Fruit fly (Drosophila melanogaster) whole organism, adult: Measurements from ENCODE around the gene CG5515.
A peak's percentile ranks its signal among the peaks of the same experiment; 100 is the strongest.

Experiments used
- CG11617 ChIP-seq: fragments of 200-800 bp; sonication (Bioruptor generic); optimal IDR thresholded peaks from 2 replicates; lab custom pipeline; 2017; ENCODE audit warnings: mild to moderate bottlenecking, missing biosample characterization, missing genetic modification reagents, missing genetic modification characterization
- CG12768 ChIP-seq: fragments of 200-800 bp; sonication (Bioruptor generic); optimal IDR thresholded peaks from 2 replicates; lab custom pipeline; 2017; ENCODE audit warnings: missing biosample characterization, missing genetic modification characterization, mild to moderate bottlenecking, moderate library complexity, missing genetic modification reagents
- CG14711 ChIP-seq: fragments of 200-800 bp; sonication (Bioruptor generic); optimal IDR thresholded peaks from 2 replicates; lab custom pipeline; 2018; ENCODE audit warnings: missing biosample characterization, mild to moderate bottlenecking, missing genetic modification characterization, moderate library complexity
- CG1620 ChIP-seq: fragments of 200-800 bp; sonication (Bioruptor generic); optimal IDR thresholded peaks from 2 replicates; lab custom pipeline; 2016; ENCODE audit warnings: missing biosample characterization, missing genetic modification characterization
- CG33017 ChIP-seq: fragments of 200-800 bp; sonication (Bioruptor generic); optimal IDR thresholded peaks from 2 replicates; lab custom pipeline; 2018; ENCODE audit warnings: missing biosample characterization, mild to moderate bottlenecking, missing genetic modification characterization, moderate library complexity
- CG5204 ChIP-seq: fragments of 200-800 bp; sonication (Bioruptor generic); optimal IDR thresholded peaks from 2 replicates; lab custom pipeline; 2016; ENCODE audit warnings: missing biosample characterization, missing genetic modification characterization
- CG7101 ChIP-seq: fragments of 200-800 bp; sonication (Bioruptor generic); optimal IDR thresholded peaks from 2 replicates; lab custom pipeline; 2018; ENCODE audit warnings: missing biosample characterization, mild to moderate bottlenecking, missing genetic modification characterization, moderate library complexity
- Clk ChIP-seq: fragments of 200-800 bp; sonication (Bioruptor generic); optimal IDR thresholded peaks from 2 replicates; lab custom pipeline; 2017; ENCODE audit warnings: missing biosample characterization, missing genetic modification characterization
- Crg-1 ChIP-seq: fragments of 200-800 bp; sonication (Bioruptor generic); optimal IDR thresholded peaks from 2 replicates; lab custom pipeline; 2016; ENCODE audit warnings: missing biosample characterization, missing genetic modification characterization
- Hr96 ChIP-seq: fragments of 200-800 bp; sonication (Bioruptor generic); optimal IDR thresholded peaks from 2 replicates; lab custom pipeline; 2016; ENCODE audit warnings: missing biosample characterization, missing genetic modification characterization
- Mnt ChIP-seq: fragments of 200-800 bp; sonication (Bioruptor generic); optimal IDR thresholded peaks from 2 replicates; lab custom pipeline; 2016; ENCODE audit warnings: missing biosample characterization, mild to moderate bottlenecking, missing genetic modification characterization
- bab1 ChIP-seq: fragments of 200-800 bp; sonication (Bioruptor generic); optimal IDR thresholded peaks from 3 replicates; lab custom pipeline; 2019; ENCODE audit warnings: missing biosample characterization, mild to moderate bottlenecking, missing genetic modification characterization, moderate library complexity
- cic ChIP-seq: fragments of 200-800 bp; sonication (Bioruptor generic); optimal IDR thresholded peaks from 2 replicates; lab custom pipeline; 2017; ENCODE audit warnings: missing biosample characterization, mild to moderate bottlenecking, missing genetic modification characterization, moderate library complexity
- cnc ChIP-seq, 2 experiments: fragments of >200 bp; optimal IDR thresholded peaks; 2 replicates each; lab custom pipeline; 2017
- kay ChIP-seq: fragments of 200-800 bp; sonication (Bioruptor generic); peaks from one replicate; lab custom pipeline; 2016; ENCODE audit warnings: missing biosample characterization, missing genetic modification characterization, borderline replicate concordance
- ovo ChIP-seq: fragments of 200-800 bp; sonication (Bioruptor generic); optimal IDR thresholded peaks from 2 replicates; lab custom pipeline; 2016; ENCODE audit warnings: missing biosample characterization, missing genetic modification characterization
- pad ChIP-seq: fragments of 200-800 bp; sonication (Bioruptor generic); optimal IDR thresholded peaks from 3 replicates; lab custom pipeline; 2017; ENCODE audit warnings: missing biosample characterization, missing genetic modification characterization, mild to moderate bottlenecking, moderate library complexity, missing genetic modification reagents
- tj ChIP-seq: fragments of 200-800 bp; sonication (Bioruptor generic); optimal IDR thresholded peaks from 3 replicates; lab custom pipeline; 2017; ENCODE audit warnings: missing biosample characterization, mild to moderate bottlenecking, missing genetic modification characterization, moderate library complexity
- toe ChIP-seq: fragments of 200-800 bp; sonication (Bioruptor generic); optimal IDR thresholded peaks from 2 replicates; lab custom pipeline; 2016; ENCODE audit warnings: missing biosample characterization, missing genetic modification characterization

CG5515 gene

DNA sequence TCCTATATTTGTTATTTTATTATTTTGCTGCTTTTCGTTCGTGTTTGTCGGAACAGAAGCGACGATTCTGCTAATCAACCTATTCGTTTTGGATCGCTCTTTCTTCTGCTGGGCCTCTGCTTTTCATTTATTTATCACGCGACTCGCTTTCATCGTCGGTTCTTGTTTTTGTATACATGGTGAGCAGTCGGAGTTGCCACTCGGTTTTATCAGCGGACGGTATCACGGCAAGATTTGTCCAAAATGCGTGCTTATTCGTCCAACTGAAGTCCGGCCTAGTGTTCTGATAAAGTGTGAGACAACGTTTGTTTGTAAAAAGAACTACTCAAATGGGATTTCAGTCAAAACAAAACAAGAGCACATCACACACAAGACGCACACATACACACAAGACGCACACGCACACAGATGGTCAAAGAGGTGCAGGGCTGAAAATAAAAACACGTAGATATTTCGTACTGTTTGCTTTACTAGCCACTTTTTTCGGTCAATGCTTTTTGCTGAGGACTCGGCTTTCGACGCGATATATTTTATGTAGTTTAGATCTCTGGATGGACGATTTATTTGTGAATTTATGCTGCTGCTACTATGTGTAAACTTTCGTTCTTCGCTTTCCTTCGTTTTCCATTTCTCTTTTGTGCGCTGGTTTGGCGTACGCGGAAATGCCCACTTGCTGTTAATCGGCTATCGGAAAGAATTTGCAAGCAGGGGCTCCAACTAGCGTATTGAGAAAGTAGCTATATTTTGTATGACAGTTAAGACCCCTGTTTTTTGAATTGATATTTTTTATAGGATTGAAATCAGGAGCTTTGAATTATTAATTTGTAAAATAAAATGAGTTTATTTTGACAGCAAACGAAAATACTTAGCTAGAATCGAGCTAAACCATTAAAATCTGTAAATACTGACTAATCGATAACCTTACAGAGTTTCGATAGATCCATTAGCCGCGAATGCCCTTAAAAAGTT, 32.9 kb upstream of the CG5515 start, which contains the start of gene twin:
TSS of gene twin (minus strand) at position 632 of the 969 bp plus-strand sequence.
- TF ChIP-seq CG7101 (tag; lab: Kevin White, UChicago) (peak; percentile 50), cic (GFP tag; lab: Kevin White, UChicago) (no peak), Clk (no peak), bab1 (GFP tag; lab: Kevin White, UChicago) (peak; percentile 44), CG33017 (tag; lab: Kevin White, UChicago) (peak; percentile 30), CG5204 (GFP tag; lab: Kevin White, UChicago) (no peak), Mnt (GFP tag; lab: Kevin White, UChicago) (peak; percentile 45), CG11617 (GFP tag; lab: Kevin White, UChicago) (peak; percentile 41), CG1620 (GFP tag; lab: Kevin White, UChicago) (peak; percentile 73), CG14711 (tag; lab: Kevin White, UChicago) (peak; percentile 51), CG12768 (GFP tag; lab: Kevin White, UChicago) (peak; percentile 3), pad (GFP tag; lab: Kevin White, UChicago) (peak; percentile 32), toe (GFP tag; lab: Kevin White, UChicago) (peak; percentile 72), cnc (optimal IDR thresholded peaks at IDR 0.05; lab: Kevin White, UChicago) (no peak), ovo (peak; percentile 14), tj (GFP tag; lab: Kevin White, UChicago) (peak; percentile 23), kay (GFP tag; lab: Kevin White, UChicago) (peak; percentile 93), Crg-1 (GFP tag; lab: Kevin White, UChicago) (peak; percentile 51)

DNA sequence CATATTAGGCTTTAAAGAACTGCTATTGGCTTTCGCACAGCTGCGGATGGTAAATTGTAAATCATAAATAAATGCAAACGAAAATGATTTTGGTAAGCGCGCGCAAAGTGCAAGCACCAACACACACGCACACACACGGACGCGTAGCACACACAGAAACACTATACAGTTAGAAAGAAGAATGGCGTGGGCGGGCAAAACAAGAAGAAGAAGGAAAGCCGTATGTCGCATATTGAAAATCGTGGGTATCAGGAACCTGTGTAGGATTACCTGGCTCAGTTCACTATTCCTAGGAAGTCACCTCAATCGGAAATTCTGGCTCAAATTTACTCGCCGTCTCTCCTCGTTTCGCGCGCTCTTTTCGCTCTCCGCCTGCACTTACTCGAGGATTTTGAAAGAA, 32.1 kb upstream of the CG5515 start, which contains the start of gene cav:
TSS of gene cav (plus strand) at position 259 of the 400 bp plus-strand sequence.
- no peak for TF ChIP-seq CG14711 (tag; lab: Kevin White, UChicago)
- peak; percentile 41 for TF ChIP-seq ovo

DNA sequence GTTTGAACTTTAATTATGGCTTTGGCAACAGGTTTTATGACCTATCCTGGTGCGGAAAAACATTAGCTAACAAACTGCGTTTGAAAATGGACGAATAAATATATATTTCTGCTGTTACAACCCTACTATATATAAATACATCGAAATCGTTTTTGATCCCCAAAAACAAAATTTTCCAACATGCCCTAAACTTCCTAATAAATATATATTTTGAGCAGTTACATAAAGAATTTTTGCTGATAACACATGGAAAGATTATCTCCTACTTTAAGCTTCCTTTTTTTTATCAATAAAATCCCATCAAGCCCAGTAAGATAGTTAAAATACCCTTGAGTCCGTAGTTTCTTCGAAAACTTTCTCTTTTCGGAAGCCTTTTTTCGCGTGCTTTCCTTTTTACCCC, 30.4 kb upstream of the CG5515 start:
- TF ChIP-seq CG12768 (GFP tag; lab: Kevin White, UChicago): no peak
- no peak for TF ChIP-seq bab1 (GFP tag; lab: Kevin White, UChicago)
- no peak for TF ChIP-seq CG14711 (tag; lab: Kevin White, UChicago)
- no peak for TF ChIP-seq cic (GFP tag; lab: Kevin White, UChicago)
- no peak for TF ChIP-seq cnc (optimal IDR thresholded peaks at IDR 0.05; lab: Kevin White, UChicago)

DNA sequence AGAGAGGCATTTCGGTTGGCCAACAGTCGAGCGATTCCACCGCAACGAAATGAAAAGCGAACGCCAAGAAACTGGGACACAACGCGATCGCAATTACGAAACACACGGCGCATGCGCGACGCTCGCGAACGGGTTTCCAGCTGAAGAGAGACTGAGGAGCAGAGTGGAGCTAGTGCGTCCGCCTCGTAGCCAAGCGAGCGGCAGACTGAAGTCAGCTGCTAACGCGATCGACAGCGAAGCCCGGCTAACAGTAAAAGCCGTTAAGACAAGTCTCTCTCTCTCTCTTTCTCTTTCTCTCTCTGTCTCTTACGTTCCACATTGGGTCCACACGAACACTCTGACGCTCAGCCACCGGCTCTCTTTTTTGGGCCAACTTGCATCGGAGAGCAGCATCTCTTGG, 29.9 kb upstream of the CG5515 start, which contains the start of gene CG17786:
TSS of gene CG17786 (minus strand) at position 154 of the 400 bp plus-strand sequence.
- no peak for TF ChIP-seq Mnt (GFP tag; lab: Kevin White, UChicago)
- no peak for TF ChIP-seq Crg-1 (GFP tag; lab: Kevin White, UChicago)
- no peak for TF ChIP-seq CG14711 (tag; lab: Kevin White, UChicago)
- TF ChIP-seq toe (GFP tag; lab: Kevin White, UChicago): no peak
- TF ChIP-seq CG33017 (tag; lab: Kevin White, UChicago): no peak
- TF ChIP-seq tj (GFP tag; lab: Kevin White, UChicago): no peak
- peak; percentile 11 for TF ChIP-seq bab1 (GFP tag; lab: Kevin White, UChicago)

DNA sequence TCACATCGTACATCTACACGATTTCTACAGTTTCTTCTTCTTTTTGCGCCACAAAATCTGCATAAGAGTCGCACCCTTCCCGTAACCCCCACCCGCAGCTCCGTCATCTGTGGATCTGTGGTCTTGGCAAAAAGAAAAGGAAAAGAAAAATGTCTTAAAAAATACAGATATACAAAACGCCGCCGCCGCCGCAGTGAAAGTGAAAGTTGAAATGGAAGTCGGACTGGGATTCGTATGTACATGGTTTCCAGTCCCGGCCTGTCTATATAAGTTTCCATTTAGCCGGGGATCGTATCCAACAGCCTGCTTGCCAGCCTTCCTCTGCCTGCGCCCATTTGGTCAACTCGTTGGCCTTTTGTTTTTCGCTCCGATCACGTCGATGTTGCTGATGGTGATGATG, 27.3 kb upstream of the CG5515 start:
- TF ChIP-seq tj (GFP tag; lab: Kevin White, UChicago) (no peak), CG7101 (tag; lab: Kevin White, UChicago) (no peak), CG1620 (GFP tag; lab: Kevin White, UChicago) (no peak), toe (GFP tag; lab: Kevin White, UChicago) (no peak)

DNA sequence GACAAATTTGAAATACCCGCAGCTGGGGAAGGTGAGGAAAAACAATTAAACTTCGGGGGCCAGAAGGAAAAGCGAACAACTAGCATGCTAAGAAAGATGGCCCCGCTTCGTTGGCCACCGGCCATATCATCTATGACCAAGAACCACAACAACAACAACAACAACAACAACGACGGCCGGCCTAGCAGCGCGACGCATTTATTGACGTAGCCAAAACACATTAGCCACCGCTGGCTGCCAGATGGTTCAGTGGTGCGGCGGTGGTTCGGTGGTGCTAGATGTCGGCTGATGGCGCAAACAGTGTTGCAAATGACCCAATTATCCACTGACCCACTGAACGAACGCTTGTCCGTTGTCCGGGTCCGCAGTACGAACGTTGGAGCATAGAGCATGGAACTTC, 24.9 kb upstream of the CG5515 start:
- TF ChIP-seq Hr96 (GFP tag; lab: Kevin White, UChicago): no peak
- TF ChIP-seq bab1 (GFP tag; lab: Kevin White, UChicago): no peak
- TF ChIP-seq Mnt (GFP tag; lab: Kevin White, UChicago): no peak
- no peak for TF ChIP-seq cnc (optimal IDR thresholded peaks at IDR 0.05; lab: Kevin White, UChicago)
- no peak for TF ChIP-seq tj (GFP tag; lab: Kevin White, UChicago)
- no peak for TF ChIP-seq CG5204 (GFP tag; lab: Kevin White, UChicago)
- no peak for TF ChIP-seq CG14711 (tag; lab: Kevin White, UChicago)
- no peak for TF ChIP-seq CG33017 (tag; lab: Kevin White, UChicago)
- TF ChIP-seq toe (GFP tag; lab: Kevin White, UChicago): no peak
- TF ChIP-seq kay (GFP tag; lab: Kevin White, UChicago): no peak
- TF ChIP-seq Clk: no peak
- TF ChIP-seq Crg-1 (GFP tag; lab: Kevin White, UChicago): no peak
- TF ChIP-seq CG11617 (GFP tag; lab: Kevin White, UChicago): no peak
- TF ChIP-seq ovo: no peak
- no peak for TF ChIP-seq CG1620 (GFP tag; lab: Kevin White, UChicago)
